Worm (Caenorhabditis elegans) whole organism, L2 larva: ENCODE measurements around the gene ZK1307.2.
A peak's percentile ranks its signal among the peaks of the same experiment; 100 is the strongest.

Experiments used
- C34F6.9 ChIP-seq: fragments of 150-350 bp; optimal IDR thresholded peaks from 2 replicates; lab custom pipeline; 2014; ENCODE audit warnings: missing biosample characterization, missing genetic modification characterization
- F13H6.1 ChIP-seq: sonication (generic microtip); optimal IDR thresholded peaks from 2 replicates; lab custom pipeline; 2016; ENCODE audit warnings: missing genetic modification characterization, missing compliant biosample characterization
- Y55F3AM.14 ChIP-seq: fragments of 200-800 bp; sonication (Bioruptor generic); optimal IDR thresholded peaks from 2 replicates; lab custom pipeline; 2018; ENCODE audit warnings: mild to moderate bottlenecking, missing genetic modification characterization, missing compliant biosample characterization
- ZK546.5 ChIP-seq: sonication (generic microtip); optimal IDR thresholded peaks from 2 replicates; lab custom pipeline; 2017; ENCODE audit warnings: missing biosample characterization, missing genetic modification characterization
- alr-1 ChIP-seq: fragments of 150-350 bp; optimal IDR thresholded peaks from 2 replicates; lab custom pipeline; 2014; ENCODE audit warnings: missing biosample characterization, missing genetic modification characterization
- aly-2 ChIP-seq: fragments of 150-350 bp; optimal IDR thresholded peaks from 2 replicates; lab custom pipeline; 2014; ENCODE audit warnings: missing biosample characterization, missing genetic modification characterization
- ama-1 ChIP-seq: fragments of 150-350 bp; optimal IDR thresholded peaks from 2 replicates; lab custom pipeline; 2018; ENCODE audit warnings: inconsistent platforms
- blmp-1 ChIP-seq: sonication (generic microtip); optimal IDR thresholded peaks from 2 replicates; lab custom pipeline; 2017; ENCODE audit warnings: missing genetic modification characterization, mild to moderate bottlenecking, missing compliant biosample characterization, antibody characterized with exemption, moderate library complexity; ENCODE audit not compliant: insufficient read depth
- ceh-16 ChIP-seq: fragments of 150-350 bp; optimal IDR thresholded peaks from 2 replicates; lab custom pipeline; 2014; ENCODE audit warnings: missing biosample characterization, missing genetic modification characterization
- ceh-82 ChIP-seq: fragments of 150-350 bp; optimal IDR thresholded peaks from 2 replicates; lab custom pipeline; 2014; ENCODE audit warnings: missing biosample characterization, missing genetic modification characterization
- crh-2 ChIP-seq: sonication (generic microtip); optimal IDR thresholded peaks from 2 replicates; lab custom pipeline; 2017; ENCODE audit warnings: missing biosample characterization, missing genetic modification characterization
- egl-27 ChIP-seq: sonication (generic microtip); optimal IDR thresholded peaks from 3 replicates; lab custom pipeline; 2017; ENCODE audit warnings: missing biosample characterization, missing genetic modification reagents, missing genetic modification characterization
- elt-1 ChIP-seq: fragments of 150-350 bp; optimal IDR thresholded peaks from 2 replicates; lab custom pipeline; 2014; ENCODE audit warnings: missing biosample characterization, missing genetic modification characterization
- elt-3 ChIP-seq: sonication (generic microtip); optimal IDR thresholded peaks from 2 replicates; lab custom pipeline; 2017; ENCODE audit warnings: missing biosample characterization, missing genetic modification characterization
- fos-1 ChIP-seq: fragments of 150-350 bp; optimal IDR thresholded peaks from 2 replicates; lab custom pipeline; 2014; ENCODE audit warnings: missing biosample characterization, missing genetic modification characterization
- gmeb-1 ChIP-seq: fragments of 150-350 bp; optimal IDR thresholded peaks from 2 replicates; lab custom pipeline; 2014; ENCODE audit warnings: missing biosample characterization, missing genetic modification characterization
- lin-11 ChIP-seq: fragments of 150-350 bp; sonication (generic microtip); optimal IDR thresholded peaks from 2 replicates; lab custom pipeline; 2014; ENCODE audit warnings: missing biosample characterization, missing genetic modification characterization, inconsistent platforms, mixed read lengths
- lin-13 ChIP-seq: fragments of 150-350 bp; optimal IDR thresholded peaks from 2 replicates; lab custom pipeline; 2014; ENCODE audit warnings: missing biosample characterization, missing genetic modification reagents, missing genetic modification characterization
- lin-39 ChIP-seq: fragments of 150-350 bp; optimal IDR thresholded peaks from 2 replicates; lab custom pipeline; 2014; ENCODE audit warnings: missing biosample characterization, missing genetic modification reagents, missing genetic modification characterization
- lsy-2 ChIP-seq, 2 experiments: fragments of 150-350 bp in 1 of 2; sonication (generic microtip) in 1 of 2; optimal IDR thresholded peaks; 2 replicates each; lab custom pipeline; 2014 to 2017; ENCODE audit warnings: missing biosample characterization in 2 of 2, missing genetic modification characterization in 2 of 2
- mab-5 ChIP-seq: fragments of 150-350 bp; optimal IDR thresholded peaks from 2 replicates; lab custom pipeline; 2014; ENCODE audit warnings: missing biosample characterization, missing genetic modification characterization
- mdl-1 ChIP-seq, 2 experiments: fragments of 150-350 bp in 1 of 2; sonication (generic microtip) in 1 of 2; optimal IDR thresholded peaks; 2 replicates each; lab custom pipeline; 2017; ENCODE audit warnings: missing biosample characterization in 2 of 2, missing genetic modification characterization in 2 of 2
- nhr-11 ChIP-seq: fragments of 150-350 bp; optimal IDR thresholded peaks from 2 replicates; lab custom pipeline; 2014; ENCODE audit warnings: missing biosample characterization, missing genetic modification characterization
- nhr-129 ChIP-seq: fragments of 150-350 bp; optimal IDR thresholded peaks from 2 replicates; lab custom pipeline; 2014; ENCODE audit warnings: missing biosample characterization, missing genetic modification characterization
- nhr-21 ChIP-seq: fragments of 150-350 bp; optimal IDR thresholded peaks from 2 replicates; lab custom pipeline; 2014; ENCODE audit warnings: missing biosample characterization, missing genetic modification characterization
- nhr-23 ChIP-seq: fragments of 150-350 bp; optimal IDR thresholded peaks from 2 replicates; lab custom pipeline; 2014; ENCODE audit warnings: missing biosample characterization, missing genetic modification reagents, missing genetic modification characterization
- nhr-25 ChIP-seq: fragments of 150-350 bp; sonication (generic microtip); optimal IDR thresholded peaks from 3 replicates; lab custom pipeline; 2014; ENCODE audit warnings: missing biosample characterization, missing genetic modification characterization
- nhr-6 ChIP-seq: fragments of 150-350 bp; optimal IDR thresholded peaks from 2 replicates; lab custom pipeline; 2014; ENCODE audit warnings: missing biosample characterization, missing genetic modification characterization
- peb-1 ChIP-seq: fragments of 150-350 bp; optimal IDR thresholded peaks from 2 replicates; lab custom pipeline; 2014; ENCODE audit warnings: missing biosample characterization, missing genetic modification characterization
- sem-4 ChIP-seq: fragments of 150-350 bp; optimal IDR thresholded peaks from 2 replicates; lab custom pipeline; 2014; ENCODE audit warnings: missing biosample characterization, missing genetic modification reagents, missing genetic modification characterization
- skn-1 ChIP-seq: sonication (generic microtip); optimal IDR thresholded peaks from 2 replicates; lab custom pipeline; 2017; ENCODE audit warnings: missing biosample characterization, missing genetic modification characterization
- sma-3 ChIP-seq: sonication (generic microtip); optimal IDR thresholded peaks from 2 replicates; lab custom pipeline; 2016; ENCODE audit warnings: missing genetic modification reagents, missing genetic modification characterization, missing compliant biosample characterization
- sma-9 ChIP-seq, 2 experiments: fragments of 150-350 bp in 1 of 2; sonication (generic microtip) in 1 of 2; optimal IDR thresholded peaks; 2 replicates each; lab custom pipeline; 2014 to 2016; ENCODE audit warnings: missing genetic modification characterization in 2 of 2, mild to moderate bottlenecking in 1 of 2, missing biosample characterization in 1 of 2, missing compliant biosample characterization in 1 of 2, missing genetic modification reagents in 1 of 2, moderate library complexity in 1 of 2
- snpc-4 ChIP-seq: fragments of 150-350 bp; optimal IDR thresholded peaks from 2 replicates; lab custom pipeline; 2014; ENCODE audit warnings: missing biosample characterization, missing genetic modification characterization
- unc-39 ChIP-seq: fragments of 150-350 bp; optimal IDR thresholded peaks from 2 replicates; lab custom pipeline; 2014; ENCODE audit warnings: missing biosample characterization, missing genetic modification characterization
- unc-55 ChIP-seq: fragments of 150-350 bp; sonication (generic microtip); optimal IDR thresholded peaks from 3 replicates; lab custom pipeline; 2014; ENCODE audit warnings: missing biosample characterization, missing genetic modification reagents, missing genetic modification characterization
- zag-1 ChIP-seq: fragments of 150-350 bp; optimal IDR thresholded peaks from 2 replicates; lab custom pipeline; 2014; ENCODE audit warnings: missing biosample characterization, missing genetic modification characterization
- ztf-1 ChIP-seq: fragments of 200-800 bp; sonication (Bioruptor generic); conservative IDR thresholded peaks from 2 replicates; pipeline ENCODE4 v1.3.6; 2022; ENCODE audit warnings: missing genetic modification characterization, missing compliant biosample characterization
- ztf-11 ChIP-seq: sonication (generic microtip); optimal IDR thresholded peaks from 2 replicates; lab custom pipeline; 2017; ENCODE audit warnings: missing biosample characterization, missing genetic modification characterization
- ztf-4 ChIP-seq: fragments of 150-350 bp; optimal IDR thresholded peaks from 2 replicates; lab custom pipeline; 2014; ENCODE audit warnings: missing biosample characterization, missing genetic modification characterization

The ZK1307.2 gene

DNA sequence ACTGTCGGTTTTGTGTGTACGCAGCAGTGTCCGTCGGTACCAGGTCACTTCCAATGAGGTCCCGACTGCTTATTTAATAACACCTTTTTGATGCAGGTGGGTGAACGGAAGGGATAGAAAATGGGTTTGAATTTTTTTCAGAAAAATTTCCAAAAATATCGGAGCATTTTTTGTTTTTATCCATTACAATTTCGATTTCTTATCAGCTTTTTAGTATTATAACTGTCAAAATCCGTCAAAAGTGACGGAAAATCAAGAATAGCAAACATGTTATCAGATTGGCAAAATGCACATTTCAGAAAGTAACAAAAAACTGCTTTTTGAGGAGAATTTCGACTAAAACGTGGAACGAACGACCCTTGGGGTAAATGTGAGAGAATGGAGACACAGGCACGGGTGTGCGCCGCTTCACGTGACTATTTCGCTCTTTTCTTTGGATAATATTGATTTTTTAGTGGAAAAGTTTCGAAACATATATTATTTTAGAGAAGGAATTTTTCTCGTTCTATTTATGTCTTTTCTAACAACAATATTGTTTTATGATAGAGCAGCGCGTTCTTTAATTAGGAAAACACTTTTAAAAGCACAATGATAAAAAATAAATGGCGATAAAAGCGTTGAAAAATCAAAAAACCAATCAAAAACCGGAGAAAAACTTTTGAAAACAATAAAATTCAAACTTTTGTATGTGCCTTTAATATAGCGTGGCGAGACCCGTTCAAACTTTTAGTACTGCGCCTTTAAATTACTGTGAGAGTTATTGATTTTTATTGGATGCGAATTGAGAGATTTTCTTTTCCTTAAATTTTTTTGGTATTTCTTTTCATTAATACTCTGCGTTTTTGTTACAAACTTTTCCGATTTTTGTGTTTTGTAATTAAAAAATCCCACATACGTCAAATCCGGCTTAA, 6.6 kb downstream of the ZK1307.2 start, which contains the start of gene sqv-8:
Gene sqv-8, plus strand, starts transcription at position 51 of the 911 bp plus-strand sequence.
- TF ChIP-seq Y55F3AM.14 (no peak), blmp-1 (no peak), fos-1 (tag; lab: Kevin White, UChicago) (peak; percentile 16), lsy-2 (tag; optimal IDR thresholded peaks at IDR 0.05; lab: Kevin White, UChicago) (peak in 1 of 2 experiments; percentile 34), nhr-23 (tag; lab: Kevin White, UChicago) (no peak), ama-1 (lab: Kevin White, UChicago) (no peak), nhr-21 (tag; lab: Kevin White, UChicago) (no peak), crh-2 (tag; lab: Kevin White, UChicago) (peak; percentile 21), sma-9 (GFP tag; optimal IDR thresholded peaks at IDR 0.05; lab: Kevin White, UChicago) (peak; percentile 32), sma-9 (tag; optimal IDR thresholded peaks at IDR 0.05; lab: Kevin White, UChicago) (no peak), aly-2 (tag; lab: Kevin White, UChicago) (no peak), snpc-4 (tag; lab: Kevin White, UChicago) (no peak), sma-3 (no peak), unc-55 (peak; percentile 33), C34F6.9 (peak; percentile 82), ztf-4 (no peak), nhr-129 (peak; percentile 27)

DNA sequence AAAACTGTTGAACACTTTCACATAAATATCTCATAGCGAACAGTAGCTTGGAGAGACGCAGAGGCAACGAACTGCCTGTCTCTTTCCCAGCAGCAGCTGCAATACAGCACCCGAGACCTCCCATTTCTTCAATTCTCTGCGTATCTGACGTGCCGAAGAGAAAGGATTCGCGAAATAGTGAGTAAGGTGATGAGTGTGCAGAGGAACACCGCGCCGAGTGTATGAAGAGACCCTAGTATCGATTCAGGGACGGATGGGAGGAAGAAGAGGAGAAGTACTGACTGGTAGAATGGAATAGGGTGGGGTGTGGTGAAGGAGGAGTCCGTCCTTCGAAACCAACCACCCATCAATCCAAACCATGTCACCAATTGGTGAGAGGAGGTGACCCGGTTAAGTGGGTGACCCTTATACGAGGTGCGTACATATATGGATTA, 7.6 kb downstream of the ZK1307.2 start:
- TF ChIP-seq lin-39 (no peak), F13H6.1 (tag; lab: Kevin White, UChicago) (peak; percentile 81), nhr-25 (tag; lab: Kevin White, UChicago) (peak; percentile 85), ama-1 (lab: Kevin White, UChicago) (peak; percentile 76), zag-1 (tag; lab: Kevin White, UChicago) (no peak), ceh-16 (tag; lab: Kevin White, UChicago) (peak; percentile 35), nhr-21 (tag; lab: Kevin White, UChicago) (peak; percentile 53), skn-1 (tag; lab: Kevin White, UChicago) (no peak), sma-3 (peak; percentile 51), nhr-6 (tag; lab: Kevin White, UChicago) (peak; percentile 12), sem-4 (peak; percentile 73), ztf-4 (peak; percentile 72), unc-39 (tag; lab: Kevin White, UChicago) (no peak), lin-13 (GFP tag; lab: Kevin White, UChicago) (peak; percentile 45), lsy-2 (tag; optimal IDR thresholded peaks at IDR 0.05; lab: Kevin White, UChicago) (peak; percentile 32 to 74), nhr-129 (peak; percentile 94), ztf-11 (tag; lab: Kevin White, UChicago) (no peak), ztf-1 (no peak), snpc-4 (tag; lab: Kevin White, UChicago) (no peak), nhr-23 (tag; lab: Kevin White, UChicago) (no peak), aly-2 (tag; lab: Kevin White, UChicago) (no peak), blmp-1 (peak; percentile 78), nhr-11 (tag; lab: Kevin White, UChicago) (no peak), lin-11 (peak; percentile 35), elt-1 (tag; lab: Kevin White, UChicago) (no peak), unc-55 (peak; percentile 88), alr-1 (tag; lab: Kevin White, UChicago) (no peak), ceh-82 (tag; lab: Kevin White, UChicago) (peak; percentile 42), Y55F3AM.14 (peak; percentile 75), fos-1 (tag; lab: Kevin White, UChicago) (peak; percentile 95), peb-1 (tag; lab: Kevin White, UChicago) (no peak), elt-3 (no peak), ZK546.5 (tag; lab: Kevin White, UChicago) (no peak), egl-27 (peak; percentile 80), crh-2 (tag; lab: Kevin White, UChicago) (peak; percentile 79), gmeb-1 (peak; percentile 16), mdl-1 (tag; optimal IDR thresholded peaks at IDR 0.05; lab: Kevin White, UChicago) (peak in 1 of 2 experiments; percentile 39), mab-5 (tag; lab: Kevin White, UChicago) (peak; percentile 55), sma-9 (GFP tag; optimal IDR thresholded peaks at IDR 0.05; lab: Kevin White, UChicago) (peak; percentile 76), sma-9 (tag; optimal IDR thresholded peaks at IDR 0.05; lab: Kevin White, UChicago) (no peak), C34F6.9 (peak; percentile 86)
